Worm (Caenorhabditis elegans) whole organism, late embryonic: Measurements from ENCODE around the gene klp-19.

Experiments
- F13H6.1 ChIP-seq: sonication (generic microtip); optimal IDR thresholded peaks from 2 replicates; lab custom pipeline; 2016; ENCODE audit warnings: missing genetic modification characterization, missing compliant biosample characterization
- T23F11.4 ChIP-seq: fragments of 200-800 bp; sonication (Bioruptor generic); optimal IDR thresholded peaks from 2 replicates; lab custom pipeline; 2018; ENCODE audit warnings: mild to moderate bottlenecking, missing genetic modification characterization, missing compliant biosample characterization
- Y22D7AL.16 ChIP-seq: sonication (generic microtip); optimal IDR thresholded peaks from 2 replicates; lab custom pipeline; 2016; ENCODE audit warnings: missing genetic modification characterization, missing compliant biosample characterization
- ceh-14 ChIP-seq: sonication (generic microtip); optimal IDR thresholded peaks from 2 replicates; lab custom pipeline; 2016; ENCODE audit warnings: missing genotype, missing genetic modification characterization, missing compliant biosample characterization
- ceh-18 ChIP-seq: sonication (generic microtip); optimal IDR thresholded peaks from 2 replicates; lab custom pipeline; 2016; ENCODE audit warnings: missing genetic modification characterization, missing compliant biosample characterization
- ceh-19 ChIP-seq: fragments of 200-800 bp; sonication (Bioruptor generic); optimal IDR thresholded peaks from 2 replicates; lab custom pipeline; 2018; ENCODE audit warnings: mild to moderate bottlenecking, missing genetic modification characterization, missing compliant biosample characterization
- ceh-22 ChIP-seq: sonication (generic microtip); optimal IDR thresholded peaks from 2 replicates; lab custom pipeline; 2017; ENCODE audit warnings: missing biosample characterization, missing genetic modification characterization
- ceh-24 ChIP-seq: sonication (generic microtip); optimal IDR thresholded peaks from 2 replicates; lab custom pipeline; 2016; ENCODE audit warnings: mild to moderate bottlenecking, missing genetic modification characterization, missing compliant biosample characterization
- ceh-30 ChIP-seq: fragments of 150-350 bp; optimal IDR thresholded peaks from 2 replicates; lab custom pipeline; 2014; ENCODE audit warnings: missing biosample characterization, missing genetic modification characterization
- ceh-31 ChIP-seq: sonication (generic microtip); optimal IDR thresholded peaks from 2 replicates; lab custom pipeline; 2016; ENCODE audit warnings: missing genetic modification characterization, missing compliant biosample characterization
- ceh-45 ChIP-seq: fragments of 200-800 bp; sonication (Bioruptor generic); IDR thresholded peaks from 2 replicates; pipeline ENCODE4 v1.3.6; 2022; ENCODE audit warnings: missing genetic modification reagents, missing genetic modification characterization, missing compliant biosample characterization
- ceh-6 ChIP-seq: fragments of 200-800 bp; sonication (Bioruptor generic); optimal IDR thresholded peaks from 2 replicates; lab custom pipeline; 2018; ENCODE audit warnings: mild to moderate bottlenecking, missing genetic modification characterization, missing compliant biosample characterization
- ceh-9 ChIP-seq: sonication (generic microtip); optimal IDR thresholded peaks from 2 replicates; lab custom pipeline; 2016; ENCODE audit warnings: mild to moderate bottlenecking, missing genetic modification characterization, inconsistent platforms, missing compliant biosample characterization
- che-1 ChIP-seq: sonication (generic microtip); optimal IDR thresholded peaks from 2 replicates; lab custom pipeline; 2016; ENCODE audit warnings: mild to moderate bottlenecking, missing genetic modification characterization, missing compliant biosample characterization
- dmd-4 ChIP-seq: sonication (generic microtip); optimal IDR thresholded peaks from 2 replicates; lab custom pipeline; 2016; ENCODE audit warnings: borderline replicate concordance, missing genetic modification characterization, missing compliant biosample characterization
- dve-1 ChIP-seq: sonication (generic microtip); optimal IDR thresholded peaks from 2 replicates; lab custom pipeline; 2017; ENCODE audit warnings: antibody characterized with exemption, mild to moderate bottlenecking, missing genetic modification characterization, missing compliant biosample characterization
- elt-4 ChIP-seq: sonication (generic microtip); optimal IDR thresholded peaks from 2 replicates; lab custom pipeline; 2016; ENCODE audit warnings: missing genetic modification characterization, missing compliant biosample characterization
- ets-4 ChIP-seq: sonication (generic microtip); optimal IDR thresholded peaks from 2 replicates; lab custom pipeline; 2016; ENCODE audit warnings: missing genetic modification characterization, missing compliant biosample characterization
- eyg-1 ChIP-seq: sonication (generic microtip); optimal IDR thresholded peaks from 2 replicates; lab custom pipeline; 2016; ENCODE audit warnings: missing genotype, missing genetic modification characterization, missing compliant biosample characterization
- fax-1 ChIP-seq: sonication (generic microtip); optimal IDR thresholded peaks from 2 replicates; lab custom pipeline; 2016; ENCODE audit warnings: missing genotype, missing genetic modification characterization, missing compliant biosample characterization
- fkh-6 ChIP-seq: sonication (generic microtip); optimal IDR thresholded peaks from 2 replicates; lab custom pipeline; 2016; ENCODE audit warnings: missing genetic modification characterization, missing compliant biosample characterization
- hlh-13 ChIP-seq: fragments of 200-800 bp; sonication (Bioruptor generic); optimal IDR thresholded peaks from 2 replicates; lab custom pipeline; 2018; ENCODE audit warnings: mild to moderate bottlenecking, missing genetic modification characterization, missing compliant biosample characterization
- hlh-30 ChIP-seq: sonication (generic microtip); optimal IDR thresholded peaks from 2 replicates; lab custom pipeline; 2017; ENCODE audit warnings: antibody characterized with exemption, missing genetic modification characterization, missing compliant biosample characterization; ENCODE audit not compliant: insufficient read depth
- lim-6 ChIP-seq: sonication (generic microtip); optimal IDR thresholded peaks from 2 replicates; lab custom pipeline; 2016; ENCODE audit warnings: missing genetic modification characterization, missing compliant biosample characterization
- lin-11 ChIP-seq: fragments of 200-800 bp; sonication (Bioruptor generic); optimal IDR thresholded peaks from 2 replicates; lab custom pipeline; 2018; ENCODE audit warnings: mild to moderate bottlenecking, missing genetic modification characterization, missing compliant biosample characterization
- mec-3 ChIP-seq: sonication (generic microtip); optimal IDR thresholded peaks from 2 replicates; lab custom pipeline; 2016; ENCODE audit warnings: borderline replicate concordance, missing genetic modification characterization, missing compliant biosample characterization
- nfya-1 ChIP-seq: sonication (generic microtip); optimal IDR thresholded peaks from 2 replicates; lab custom pipeline; 2017; ENCODE audit warnings: missing genetic modification characterization, mild to moderate bottlenecking, missing compliant biosample characterization, antibody characterized with exemption, moderate library complexity
- nhr-232 ChIP-seq: sonication (generic microtip); optimal IDR thresholded peaks from 2 replicates; lab custom pipeline; 2016; ENCODE audit warnings: missing genetic modification characterization, missing compliant biosample characterization
- odd-2 ChIP-seq: sonication (generic microtip); optimal IDR thresholded peaks from 2 replicates; lab custom pipeline; 2017; ENCODE audit warnings: antibody characterized with exemption, mild to moderate bottlenecking, missing genetic modification characterization, missing compliant biosample characterization
- pat-9 ChIP-seq: fragments of 200-800 bp; sonication (Bioruptor generic); optimal IDR thresholded peaks from 2 replicates; lab custom pipeline; 2018; ENCODE audit warnings: mild to moderate bottlenecking, missing genetic modification characterization, moderate library complexity, missing compliant biosample characterization
- pha-2 ChIP-seq: sonication (generic microtip); optimal IDR thresholded peaks from 2 replicates; lab custom pipeline; 2017; ENCODE audit warnings: mild to moderate bottlenecking, missing genetic modification characterization, missing compliant biosample characterization
- pros-1 ChIP-seq: fragments of 150-350 bp; optimal IDR thresholded peaks from 2 replicates; lab custom pipeline; 2014; ENCODE audit warnings: missing biosample characterization, missing genetic modification reagents, missing genetic modification characterization
- ref-2 ChIP-seq: sonication (generic microtip); optimal IDR thresholded peaks from 2 replicates; lab custom pipeline; 2016; ENCODE audit warnings: missing genetic modification characterization, missing compliant biosample characterization
- sdc-2 ChIP-seq: sonication (generic microtip); optimal IDR thresholded peaks from 2 replicates; lab custom pipeline; 2016; ENCODE audit warnings: missing genotype, missing genetic modification characterization, missing compliant biosample characterization
- sox-4 ChIP-seq: sonication (generic microtip); optimal IDR thresholded peaks from 2 replicates; lab custom pipeline; 2017; ENCODE audit warnings: mild to moderate bottlenecking, missing genetic modification characterization, inconsistent platforms, missing compliant biosample characterization
- syd-9 ChIP-seq: sonication (generic microtip); optimal IDR thresholded peaks from 2 replicates; lab custom pipeline; 2016; ENCODE audit warnings: mild to moderate bottlenecking, missing genetic modification characterization, moderate library complexity, missing compliant biosample characterization
- tbx-7 ChIP-seq: sonication (generic microtip); optimal IDR thresholded peaks from 2 replicates; lab custom pipeline; 2016; ENCODE audit warnings: missing genotype, missing genetic modification characterization, missing compliant biosample characterization
- ttx-3 ChIP-seq: sonication (generic microtip); optimal IDR thresholded peaks from 2 replicates; lab custom pipeline; 2016; ENCODE audit warnings: missing genetic modification reagents, missing genetic modification characterization, missing compliant biosample characterization
- unc-55 ChIP-seq: sonication (generic microtip); optimal IDR thresholded peaks from 2 replicates; lab custom pipeline; 2017; ENCODE audit warnings: missing biosample characterization, missing genetic modification reagents, missing genetic modification characterization
- zip-5 ChIP-seq: sonication (generic microtip); optimal IDR thresholded peaks from 2 replicates; lab custom pipeline; 2016; ENCODE audit warnings: missing genetic modification characterization, missing compliant biosample characterization

Gene klp-19

DNA sequence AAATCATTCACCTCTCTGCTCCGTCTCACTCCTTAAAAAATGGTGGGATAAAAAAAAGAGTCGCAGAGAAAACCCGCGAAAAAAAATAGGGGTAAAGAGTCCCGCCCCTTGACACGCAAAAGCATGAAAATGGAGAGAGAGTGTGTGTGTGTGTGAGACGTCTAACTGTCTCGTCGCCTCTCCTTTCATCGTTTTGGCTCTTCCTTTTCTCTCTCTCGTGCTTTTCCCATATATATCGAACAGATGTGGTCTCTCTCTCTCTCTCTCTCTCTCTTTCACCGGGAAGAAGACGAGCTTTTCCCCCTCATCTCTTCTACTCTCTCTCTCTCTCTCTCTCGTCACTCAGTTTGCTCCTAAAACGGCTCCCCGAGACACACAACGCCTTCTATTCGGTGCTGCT lies 31.3 kb downstream of the klp-19 start (continued):
- TF ChIP-seq hlh-30 (tag; lab: Kevin White, UChicago) (peak; percentile 31), dve-1 (tag; lab: Kevin White, UChicago) (peak; percentile 39), tbx-7 (tag; lab: Kevin White, UChicago) (no peak), Y22D7AL.16 (tag; lab: Kevin White, UChicago) (no peak), fax-1 (tag; lab: Kevin White, UChicago) (no peak), ceh-9 (tag; lab: Kevin White, UChicago) (no peak), ttx-3 (tag; lab: Kevin White, UChicago) (no peak), sox-4 (tag; lab: Kevin White, UChicago) (no peak), pat-9 (no peak), pros-1 (tag; lab: Kevin White, UChicago) (no peak), dmd-4 (tag; lab: Kevin White, UChicago) (no peak), ets-4 (tag; lab: Kevin White, UChicago) (no peak), mec-3 (tag; lab: Kevin White, UChicago) (no peak), elt-4 (tag; lab: Kevin White, UChicago) (no peak), lim-6 (tag; lab: Kevin White, UChicago) (no peak), nfya-1 (tag; lab: Kevin White, UChicago) (peak; percentile 74), fkh-6 (tag; lab: Kevin White, UChicago) (peak; percentile 10), ref-2 (tag; lab: Kevin White, UChicago) (peak; percentile 16), ceh-22 (tag; lab: Kevin White, UChicago) (no peak), ceh-6 (no peak), unc-55 (no peak), ceh-14 (peak; percentile 40), zip-5 (tag; lab: Kevin White, UChicago) (no peak), odd-2 (tag; lab: Kevin White, UChicago) (no peak), ceh-30 (tag; lab: Kevin White, UChicago) (no peak), ceh-19 (peak; percentile 47), lin-11 (tag; lab: Kevin White, UChicago) (no peak), syd-9 (no peak), ceh-45 (GFP tag; lab: Robert Waterston, UW) (no peak), che-1 (tag; lab: Kevin White, UChicago) (no peak), ceh-31 (tag; lab: Kevin White, UChicago) (peak; percentile 84)

ce11 chrIII:13272788-13273187 lies 34.3 kb downstream of the klp-19 start:
- TF ChIP-seq T23F11.4 (GFP tag; lab: Kevin White, UChicago) = no peak
- no peak for TF ChIP-seq nhr-232
- TF ChIP-seq mec-3 (tag; lab: Kevin White, UChicago) = no peak
- no peak for TF ChIP-seq pha-2
- no peak for TF ChIP-seq fkh-6 (tag; lab: Kevin White, UChicago)
- no peak for TF ChIP-seq ceh-18 (tag; lab: Kevin White, UChicago)
- no peak for TF ChIP-seq sdc-2 (tag; lab: Kevin White, UChicago)
- no peak for TF ChIP-seq odd-2 (tag; lab: Kevin White, UChicago)
- TF ChIP-seq ceh-30 (tag; lab: Kevin White, UChicago) = no peak
- no peak for TF ChIP-seq tbx-7 (tag; lab: Kevin White, UChicago)
- TF ChIP-seq ceh-24 (tag; lab: Kevin White, UChicago) = no peak
- no peak for TF ChIP-seq F13H6.1
- no peak for TF ChIP-seq ceh-31 (tag; lab: Kevin White, UChicago)
- TF ChIP-seq hlh-13 (GFP tag; lab: Kevin White, UChicago) = no peak

- TF ChIP-seq eyg-1 (tag; lab: Kevin White, UChicago) = no peak
- TF ChIP-seq sdc-2 (tag; lab: Kevin White, UChicago) = peak; percentile 81
- TF ChIP-seq, all 69 proteins: peak for 1
Measured at ce11 chrIII:13272227-13272626, 34.8 kb downstream of the klp-19 start.
